Fruit fly (Drosophila melanogaster): ENCODE results near the gene CG1647.

CG1647 gene

DNA sequence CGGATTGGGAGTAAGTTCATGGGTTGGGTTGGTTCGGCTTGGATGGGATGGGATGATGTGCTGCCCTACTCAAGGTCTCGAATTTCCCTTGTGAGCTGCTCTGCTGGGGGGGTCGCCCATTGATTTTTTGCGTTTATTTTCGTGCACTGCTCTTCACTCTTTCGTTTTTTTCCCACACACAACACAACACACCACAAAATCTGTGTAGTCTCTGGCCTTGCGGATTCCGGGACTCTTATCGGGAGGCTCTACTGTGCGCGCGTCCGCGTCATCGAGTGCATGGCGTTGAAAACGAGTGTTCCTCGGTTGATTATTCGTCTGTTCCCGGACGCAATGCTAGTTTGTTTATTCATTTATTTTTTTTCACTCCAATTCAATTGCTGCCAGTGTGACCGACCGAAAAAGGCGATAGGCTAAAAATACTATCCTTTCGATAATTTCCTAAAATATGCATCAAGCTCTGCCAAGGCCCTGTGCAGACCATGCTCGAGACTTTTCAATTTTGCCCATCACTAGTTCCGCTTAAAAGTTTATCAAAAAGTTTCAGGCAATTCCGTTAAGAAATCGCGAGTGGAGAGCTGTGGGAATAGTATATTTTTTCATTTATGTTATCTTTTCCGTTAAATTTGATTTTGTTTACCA is 11.7 kb downstream of the CG1647 start, which contains the start of gene WASp (continued):
- TF ChIP-seq toy (GFP tag; IDR thresholded peaks at IDR 0.05) (0 out of 2 replicates have a peak, but pooled peaks have one; percentile 19), Camta (GFP tag; optimal IDR thresholded peaks at IDR 0.05) (peak; percentile 77), tll (GFP tag; optimal IDR thresholded peaks at IDR 0.05) (no peak), dysf (GFP tag; IDR thresholded peaks at IDR 0.05) (peak; percentile 77), CG14050 (GFP tag; IDR thresholded peaks at IDR 0.05) (peak; percentile 50; the same call in 2 of the 3 replicates), CG8359 (GFP tag; optimal IDR thresholded peaks at IDR 0.05; ENCODE audit: borderline replicate concordance) (peak; percentile 30), Usf (GFP tag; optimal IDR thresholded peaks at IDR 0.05) (peak; percentile 4), ftz-f1 (GFP tag; optimal IDR thresholded peaks at IDR 0.05) (peak; percentile 32), CG32772 (GFP tag; IDR thresholded peaks at IDR 0.05) (peak; percentile 84), CG2129 (GFP tag; IDR thresholded peaks at IDR 0.05; ENCODE audit: partially characterized antibody) (no peak), CG6272 (GFP tag; IDR thresholded peaks at IDR 0.05) (0 out of 2 replicates have a peak, but pooled peaks have one; percentile 15), CG1792 (GFP tag; optimal IDR thresholded peaks at IDR 0.05) (no peak), chinmo (GFP tag; IDR thresholded peaks at IDR 0.05; ENCODE audit: partially characterized antibody) (0 out of 4 replicates have a peak, but pooled peaks have one; percentile 22), slou (GFP tag; optimal IDR thresholded peaks at IDR 0.05) (peak; percentile 7), lov (optimal IDR thresholded peaks at IDR 0.05) (no peak), lov (GFP tag; IDR thresholded peaks at IDR 0.05) (peak; percentile 83; the same call in 2 of the 3 replicates), CG14441 (GFP tag; IDR thresholded peaks at IDR 0.05) (peak; percentile 70), nmo (GFP tag; optimal IDR thresholded peaks at IDR 0.05) (peak; percentile 78), CG7839 (tag; optimal IDR thresholded peaks at IDR 0.05) (no peak), ems (GFP tag; optimal IDR thresholded peaks at IDR 0.05) (peak; percentile 72), CG17568 (GFP tag; optimal IDR thresholded peaks at IDR 0.05) (no peak), lab (GFP tag; optimal IDR thresholded peaks at IDR 0.05) (peak; percentile 81), NFAT (GFP tag; IDR thresholded peaks at IDR 0.05) (peak; percentile 62; the same call in 1 of the 2 replicates), Nf-YC (tag; optimal IDR thresholded peaks at IDR 0.05) (no peak), CG10431 (GFP tag; optimal IDR thresholded peaks at IDR 0.05) (no peak), Stat92E (GFP tag; optimal IDR thresholded peaks at IDR 0.05) (peak in 1 of 3 experiments; percentile 51), Jarid2 (GFP tag; optimal IDR thresholded peaks at IDR 0.05) (no peak), sim (GFP tag; IDR thresholded peaks at IDR 0.05) (0 out of 2 replicates have a peak, but pooled peaks have one; percentile 26), TFAM (GFP tag; optimal IDR thresholded peaks at IDR 0.05) (no peak), Hand (GFP tag; optimal IDR thresholded peaks at IDR 0.05) (no peak), CTCF (GFP tag; optimal IDR thresholded peaks at IDR 0.05) (peak; percentile 12), CG4820 (GFP tag; optimal IDR thresholded peaks at IDR 0.05) (peak; percentile 45), ato (GFP tag; IDR thresholded peaks at IDR 0.05; ENCODE audit: partially characterized antibody) (peak; percentile 42; the same call in 1 of the 2 replicates), Bdp1 (GFP tag; optimal IDR thresholded peaks at IDR 0.05) (peak; percentile 44), CG3281 (GFP tag; optimal IDR thresholded peaks at IDR 0.05) (no peak), hkb (optimal IDR thresholded peaks at IDR 0.05) (peak; percentile 56), hkb (GFP tag; IDR thresholded peaks at IDR 0.05) (peak; percentile 76), CG7372 (GFP tag; IDR thresholded peaks at IDR 0.05) (peak; percentile 31; the same call in 1 of the 2 replicates), CG10321 (GFP tag; IDR thresholded peaks at IDR 0.05) (no peak), bowl (GFP tag; IDR thresholded peaks at IDR 0.05) (peak; percentile 40; the same call in 1 of the 2 replicates), btn (GFP tag; optimal IDR thresholded peaks at IDR 0.05) (peak; percentile 37), wek (GFP tag; optimal IDR thresholded peaks at IDR 0.05) (peak; percentile 62), bbx (GFP tag; IDR thresholded peaks at IDR 0.05; ENCODE audit: partially characterized antibody) (peak; percentile 57), aop (GFP tag; IDR thresholded peaks at IDR 0.05) (peak; percentile 99), Fer3 (tag; optimal IDR thresholded peaks at IDR 0.05) (peak; percentile 62), CG7963 (GFP tag; IDR thresholded peaks at IDR 0.05; ENCODE audit: partially characterized antibody) (no peak), PHDP (tag; optimal IDR thresholded peaks at IDR 0.05) (no peak), fd102C (GFP tag; optimal IDR thresholded peaks at IDR 0.05) (peak; percentile 49), fu2 (GFP tag; optimal IDR thresholded peaks at IDR 0.05) (peak; percentile 73)
